Worm (Caenorhabditis elegans) whole organism, mixed stage, embryonic: Measurements from ENCODE around the gene srh-39.

ENCODE experiments used
- elt-3 ChIP-seq: fragments of 150-350 bp; optimal IDR thresholded peaks from 2 replicates; lab custom pipeline; 2014; ENCODE audit warnings: missing biosample characterization, missing genetic modification characterization
- lin-32 ChIP-seq: fragments of 200-800 bp; sonication (Bioruptor generic); optimal IDR thresholded peaks from 2 replicates; lab custom pipeline; 2018; ENCODE audit warnings: mild to moderate bottlenecking, missing genetic modification characterization, missing compliant biosample characterization
- lsy-2 ChIP-seq: fragments of 150-350 bp; optimal IDR thresholded peaks from 2 replicates; lab custom pipeline; 2014; ENCODE audit warnings: missing biosample characterization, missing genetic modification characterization
- nhr-12 ChIP-seq: fragments of 150-350 bp; optimal IDR thresholded peaks from 2 replicates; lab custom pipeline; 2014; ENCODE audit warnings: missing biosample characterization, missing genetic modification characterization
- nhr-28 ChIP-seq: fragments of 150-350 bp; optimal IDR thresholded peaks from 2 replicates; lab custom pipeline; 2014; ENCODE audit warnings: missing biosample characterization, missing genetic modification characterization
- pha-4 ChIP-seq: fragments of 150-350 bp; optimal IDR thresholded peaks from 2 replicates; lab custom pipeline; 2018; ENCODE audit warnings: missing biosample characterization, missing genetic modification reagents, missing genetic modification characterization
- unc-62 ChIP-seq: fragments of 150-350 bp; optimal IDR thresholded peaks from 2 replicates; lab custom pipeline; 2014; ENCODE audit warnings: missing biosample characterization, missing genetic modification reagents, missing genetic modification characterization

- no peak for TF ChIP-seq pha-4 (tag; lab: Kevin White, UChicago)
- peak; percentile 49 for TF ChIP-seq unc-62 (GFP tag; lab: Kevin White, UChicago)
- TF ChIP-seq elt-3, result no peak
- no peak for TF ChIP-seq nhr-12 (tag; lab: Kevin White, UChicago)
- no peak for TF ChIP-seq lsy-2 (tag; lab: Kevin White, UChicago)
- TF ChIP-seq nhr-28 (tag; lab: Kevin White, UChicago), result no peak
- no peak for TF ChIP-seq lin-32 (GFP tag; lab: Kevin White, UChicago)
These were observed 42.6 kb downstream of the srh-39 start for ce11 chrII:7722784-7723183.
